Fruit fly (Drosophila melanogaster) whole organism, embryonic: ENCODE data around the gene fit.
A peak's percentile ranks its signal among the peaks of the same experiment; 100 is the strongest.

Experiments used
- ATbp ChIP-seq: fragments of 200-800 bp; sonication (Bioruptor generic); optimal IDR thresholded peaks from 2 replicates; lab custom pipeline; 2017; ENCODE audit warnings: missing biosample characterization, mild to moderate bottlenecking, missing genetic modification characterization, missing genetic modification reagents
- Adf1 ChIP-seq: fragments of 200-800 bp; sonication (Bioruptor generic); IDR thresholded peaks from 2 replicates; pipeline ENCODE4 v1.3.6; 2022; ENCODE audit warnings: missing biosample characterization, missing genetic modification characterization
- Atf3 ChIP-seq: fragments of 200-800 bp; sonication (Bioruptor generic); optimal IDR thresholded peaks from 3 replicates; lab custom pipeline; 2016; ENCODE audit warnings: missing biosample characterization, missing genetic modification characterization
- CG10543 ChIP-seq: fragments of 200-800 bp; sonication (Bioruptor generic); optimal IDR thresholded peaks from 3 replicates; lab custom pipeline; 2017; ENCODE audit warnings: missing biosample characterization, mild to moderate bottlenecking, missing genetic modification characterization, moderate library complexity
- CG11398 ChIP-seq: fragments of 200-800 bp; sonication (Bioruptor generic); optimal IDR thresholded peaks from 2 replicates; lab custom pipeline; 2016; ENCODE audit warnings: missing biosample characterization, missing genetic modification characterization
- CG12071 ChIP-seq: fragments of 200-800 bp; sonication (Bioruptor generic); optimal IDR thresholded peaks from 3 replicates; lab custom pipeline; 2018; ENCODE audit warnings: missing biosample characterization, mild to moderate bottlenecking, missing genetic modification characterization
- CG12299 ChIP-seq: fragments of 200-800 bp; sonication (Bioruptor generic); optimal IDR thresholded peaks from 2 replicates; lab custom pipeline; 2018; ENCODE audit warnings: missing biosample characterization, mild to moderate bottlenecking, missing genetic modification characterization
- CG17829 ChIP-seq: fragments of 200-800 bp; optimal IDR thresholded peaks from 2 replicates; lab custom pipeline; 2019; ENCODE audit warnings: missing biosample characterization, mild to moderate bottlenecking, missing genetic modification characterization, moderate library complexity
- CG18476 ChIP-seq: fragments of 200-800 bp; sonication (Bioruptor generic); optimal IDR thresholded peaks from 2 replicates; lab custom pipeline; 2016; ENCODE audit warnings: missing biosample characterization, mild to moderate bottlenecking, missing genetic modification characterization
- CG2875 ChIP-seq: fragments of 200-800 bp; sonication (Bioruptor generic); optimal IDR thresholded peaks from 2 replicates; lab custom pipeline; 2017; ENCODE audit warnings: missing biosample characterization, mild to moderate bottlenecking, missing genetic modification characterization, missing genetic modification reagents
- CG32532 ChIP-seq: fragments of 200-800 bp; sonication (Bioruptor generic); IDR thresholded peaks from 2 replicates; pipeline ENCODE4 v1.3.6; 2022; ENCODE audit warnings: missing biosample characterization, missing genetic modification characterization
- CG32767 ChIP-seq: fragments of 200-800 bp; sonication (Bioruptor generic); IDR thresholded peaks from 2 replicates; pipeline ENCODE4 v1.3.6; 2022; ENCODE audit warnings: missing biosample characterization, missing genetic modification characterization
- CG3407 ChIP-seq: fragments of 200-800 bp; sonication (Bioruptor generic); optimal IDR thresholded peaks from 2 replicates; lab custom pipeline; 2018; ENCODE audit warnings: missing biosample characterization, mild to moderate bottlenecking, missing genetic modification characterization
- CG4617 ChIP-seq: fragments of 200-800 bp; sonication (Bioruptor generic); optimal IDR thresholded peaks from 3 replicates; lab custom pipeline; 2016; ENCODE audit warnings: missing biosample characterization, missing genetic modification characterization, borderline replicate concordance
- CG4820 ChIP-seq: fragments of 200-800 bp; sonication (Bioruptor generic); optimal IDR thresholded peaks from 3 replicates; lab custom pipeline; 2016; ENCODE audit warnings: missing biosample characterization, missing genetic modification characterization
- CG7786 ChIP-seq: fragments of 200-800 bp; sonication (Bioruptor generic); optimal IDR thresholded peaks from 2 replicates; lab custom pipeline; 2016; ENCODE audit warnings: missing biosample characterization, missing genetic modification characterization
- CG8765 ChIP-seq: fragments of 200-800 bp; sonication (Bioruptor generic); IDR thresholded peaks from 2 replicates; pipeline ENCODE4 v1.3.6; 2022; ENCODE audit warnings: missing biosample characterization, missing genetic modification characterization
- CrebB ChIP-seq: fragments of 200-800 bp; sonication (Bioruptor generic); optimal IDR thresholded peaks from 3 replicates; lab custom pipeline; 2018; ENCODE audit warnings: missing biosample characterization, mild to moderate bottlenecking, missing genetic modification characterization
- D19B ChIP-seq: fragments of 200-800 bp; sonication (Bioruptor generic); optimal IDR thresholded peaks from 2 replicates; lab custom pipeline; 2017; ENCODE audit warnings: missing biosample characterization, mild to moderate bottlenecking, missing genetic modification characterization
- Dfd ChIP-seq, 2 experiments: fragments of >200 bp; optimal IDR thresholded peaks; 2 replicates each; lab custom pipeline; 2017; ENCODE audit warnings: missing biosample characterization in 2 of 2, missing genetic modification characterization in 2 of 2
- Doc3 ChIP-seq: fragments of 200-800 bp; sonication (Bioruptor generic); IDR thresholded peaks from 3 replicates; pipeline ENCODE4 v1.3.6; 2022; ENCODE audit warnings: missing biosample characterization, missing genetic modification characterization; ENCODE audit not compliant: partially characterized antibody
- ERR ChIP-seq: fragments of 200-800 bp; sonication (Bioruptor generic); optimal IDR thresholded peaks from 2 replicates; lab custom pipeline; 2016; ENCODE audit warnings: missing biosample characterization, missing genetic modification characterization
- Hsf ChIP-seq: fragments of 200-800 bp; sonication (Bioruptor generic); optimal IDR thresholded peaks from 3 replicates; lab custom pipeline; 2016; ENCODE audit warnings: missing biosample characterization, missing genetic modification characterization
- Mes4 ChIP-seq: fragments of 200-800 bp; sonication (Bioruptor generic); optimal IDR thresholded peaks from 2 replicates; lab custom pipeline; 2016; ENCODE audit warnings: missing biosample characterization, missing genetic modification characterization
- NfI ChIP-seq: fragments of 200-800 bp; sonication (Bioruptor generic); optimal IDR thresholded peaks from 3 replicates; lab custom pipeline; 2018; ENCODE audit warnings: missing biosample characterization, mild to moderate bottlenecking, missing genetic modification characterization, moderate library complexity
- Ravus ChIP-seq: fragments of 200-800 bp; sonication (Bioruptor generic); IDR thresholded peaks from 2 replicates; pipeline ENCODE4 v1.3.6; 2022; ENCODE audit warnings: missing biosample characterization, missing genetic modification characterization
- Rfx ChIP-seq: fragments of 200-800 bp; sonication (Bioruptor generic); IDR thresholded peaks from 2 replicates; pipeline ENCODE4 v1.3.6; 2022; ENCODE audit warnings: missing biosample characterization, missing genetic modification characterization
- Side ChIP-seq: fragments of 200-800 bp; sonication (Bioruptor generic); optimal IDR thresholded peaks from 2 replicates; lab custom pipeline; 2016; ENCODE audit warnings: missing biosample characterization, missing genetic modification characterization
- Sin3A ChIP-seq: fragments of >200 bp; optimal IDR thresholded peaks from 2 replicates; lab custom pipeline; 2018
- Trl ChIP-seq, 3 experiments: fragments of >200 bp in 2 of 3; fragments of 200-800 bp in 1 of 3; sonication (Bioruptor generic) in 1 of 3; optimal IDR thresholded peaks; 2 replicates in 1 of 3; 3 replicates in 2 of 3; lab custom pipeline; 2016 to 2017; ENCODE audit warnings: missing biosample characterization in 1 of 3, missing genetic modification characterization in 1 of 3
- bigmax ChIP-seq: fragments of 200-800 bp; sonication (Bioruptor generic); optimal IDR thresholded peaks from 2 replicates; lab custom pipeline; 2018; ENCODE audit warnings: missing biosample characterization, mild to moderate bottlenecking, missing genetic modification characterization
- cad ChIP-seq: fragments of >200 bp; optimal IDR thresholded peaks from 2 replicates; lab custom pipeline; 2017; ENCODE audit warnings: missing biosample characterization, missing genetic modification characterization
- chif ChIP-seq, 2 experiments: fragments of 200-800 bp; sonication (Bioruptor generic); optimal IDR thresholded peaks; 3 replicates each; lab custom pipeline; 2016; ENCODE audit warnings: missing biosample characterization in 2 of 2, missing genetic modification characterization in 2 of 2
- ci ChIP-seq: fragments of 200-800 bp; sonication (Bioruptor generic); IDR thresholded peaks from 3 replicates; pipeline ENCODE4 v1.3.6; 2022; ENCODE audit warnings: missing biosample characterization, missing genetic modification characterization
- croc ChIP-seq: fragments of 200-800 bp; sonication (Bioruptor generic); conservative IDR thresholded peaks from 3 replicates; pipeline ENCODE4 v1.3.6; 2022; ENCODE audit warnings: missing biosample characterization, missing genetic modification characterization
- da ChIP-seq: fragments of 200-800 bp; sonication (Bioruptor generic); optimal IDR thresholded peaks from 2 replicates; lab custom pipeline; 2016; ENCODE audit warnings: missing biosample characterization, missing genetic modification characterization
- dan ChIP-seq: fragments of 200-800 bp; sonication (Bioruptor generic); IDR thresholded peaks from 2 replicates; pipeline ENCODE4 v1.3.6; 2022; ENCODE audit warnings: missing biosample characterization, missing genetic modification characterization
- dpn ChIP-seq, 2 experiments: fragments of 200-800 bp; sonication (Bioruptor generic); optimal IDR thresholded peaks; 3 replicates each; lab custom pipeline; 2016; ENCODE audit warnings: missing biosample characterization in 2 of 2, missing genetic modification characterization in 2 of 2
- esg ChIP-seq: fragments of 200-800 bp; sonication (Bioruptor generic); conservative IDR thresholded peaks from 2 replicates; pipeline ENCODE4 v1.3.6; 2022; ENCODE audit warnings: missing biosample characterization, missing genetic modification characterization
- fd96Cb ChIP-seq: fragments of 200-800 bp; sonication (Bioruptor generic); optimal IDR thresholded peaks from 2 replicates; lab custom pipeline; 2018; ENCODE audit warnings: missing biosample characterization, mild to moderate bottlenecking, missing genetic modification characterization, moderate library complexity
- gro ChIP-seq: fragments of 200-800 bp; sonication (Bioruptor generic); optimal IDR thresholded peaks from 2 replicates; lab custom pipeline; 2016; ENCODE audit warnings: missing biosample characterization, missing genetic modification characterization
- kni ChIP-seq: fragments of 200-800 bp; sonication (Bioruptor generic); optimal IDR thresholded peaks from 3 replicates; lab custom pipeline; 2017; ENCODE audit warnings: mild to moderate bottlenecking, missing biosample characterization, missing genetic modification reagents, missing genetic modification characterization
- lov ChIP-seq, 2 experiments: fragments of 200-800 bp in 1 of 2; fragments of >200 bp in 1 of 2; sonication (Bioruptor generic) in 1 of 2; IDR thresholded peaks in 1 of 2; optimal IDR thresholded peaks in 1 of 2; 2 replicates in 1 of 2; 3 replicates in 1 of 2; pipeline versions ENCODE4 v1.3.6 to Lab custom; 2017 to 2022; ENCODE audit warnings: missing biosample characterization in 1 of 2, missing genetic modification characterization in 1 of 2
- maf-S ChIP-seq: fragments of 200-800 bp; sonication (Bioruptor generic); optimal IDR thresholded peaks from 2 replicates; lab custom pipeline; 2016; ENCODE audit warnings: missing biosample characterization, missing genetic modification characterization
- nerfin-1 ChIP-seq: fragments of 200-800 bp; sonication (Bioruptor generic); optimal IDR thresholded peaks from 3 replicates; lab custom pipeline; 2019; ENCODE audit warnings: missing biosample characterization, mild to moderate bottlenecking, missing genetic modification characterization, moderate library complexity
- psq ChIP-seq: fragments of 200-800 bp; sonication (Bioruptor generic); optimal IDR thresholded peaks from 2 replicates; lab custom pipeline; 2017; ENCODE audit warnings: missing biosample characterization, missing genetic modification characterization
- sc ChIP-seq, 3 experiments: fragments of >200 bp in 2 of 3; fragments of 200-800 bp in 1 of 3; sonication (Bioruptor generic) in 1 of 3; optimal IDR thresholded peaks; 2 replicates in 2 of 3; 3 replicates in 1 of 3; lab custom pipeline; 2017; ENCODE audit warnings: mild to moderate bottlenecking in 1 of 3, missing biosample characterization in 1 of 3, missing genetic modification characterization in 1 of 3, missing genetic modification reagents in 1 of 3
- sd ChIP-seq: fragments of 200-800 bp; sonication (Bioruptor generic); optimal IDR thresholded peaks from 3 replicates; lab custom pipeline; 2018; ENCODE audit warnings: missing biosample characterization, mild to moderate bottlenecking, missing genetic modification characterization, moderate library complexity
- ttk ChIP-seq: fragments of 200-800 bp; sonication (Bioruptor generic); IDR thresholded peaks from 2 replicates; pipeline ENCODE4 v2.1.2; 2022; ENCODE audit warnings: missing biosample characterization, missing genetic modification characterization
- zf30C ChIP-seq: fragments of 200-800 bp; sonication (Bioruptor generic); optimal IDR thresholded peaks from 3 replicates; lab custom pipeline; 2018; ENCODE audit warnings: missing biosample characterization, mild to moderate bottlenecking, missing genetic modification characterization

Gene fit

DNA sequence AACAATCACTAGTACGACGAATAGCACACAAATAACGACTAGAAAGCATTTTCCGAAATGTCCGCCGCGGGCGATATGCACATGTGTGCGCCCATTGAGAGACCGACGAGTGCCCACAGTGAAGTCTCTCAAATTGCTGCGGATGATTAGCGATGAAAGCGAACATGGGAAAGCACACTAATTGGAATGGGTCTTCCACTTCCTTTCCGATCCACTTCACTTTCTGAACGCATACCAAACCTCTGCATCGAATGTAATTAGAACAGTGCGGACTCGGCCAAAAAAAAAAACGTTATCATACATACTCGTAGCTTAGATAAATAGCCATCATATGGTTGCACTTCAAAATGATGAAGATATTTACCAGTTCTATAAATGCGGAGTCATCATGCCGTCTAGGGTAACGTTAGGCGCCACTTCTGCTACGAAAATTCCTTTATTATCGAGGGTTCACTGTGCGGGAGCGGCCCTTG lies 34.2 kb downstream of the fit start (continued):
- TF ChIP-seq CG32532 (GFP tag; lab: Robert Waterston, UW): 0 out of 2 replicates have a peak, but pooled peaks have one; percentile 6
- no peak for TF ChIP-seq CG2875 (GFP tag; lab: Kevin White, UChicago)
- no peak for TF ChIP-seq lov (optimal IDR thresholded peaks at IDR 0.05; lab: Kevin White, UChicago)
- TF ChIP-seq lov (GFP tag; IDR thresholded peaks at IDR 0.05; lab: Robert Waterston, UW): 0 out of 3 replicates have a peak, but pooled peaks have one; percentile 65
- peak; percentile 50 for TF ChIP-seq sd (tag; lab: Kevin White, UChicago)
- peak; percentile 37 to 67 for TF ChIP-seq chif (GFP tag; optimal IDR thresholded peaks at IDR 0.05; lab: Kevin White, UChicago)
- TF ChIP-seq esg (GFP tag; lab: Robert Waterston, UW): peak; percentile 27; the same call in 1 of the 2 replicates
- TF ChIP-seq zf30C (GFP tag; lab: Kevin White, UChicago): no peak
- TF ChIP-seq bigmax: no peak
- no peak; the same call in 1 of the 2 replicates for TF ChIP-seq CG32767 (GFP tag; lab: Robert Waterston, UW)
- peak; percentile 36 for TF ChIP-seq nerfin-1 (tag; lab: Kevin White, UChicago)
- no peak for TF ChIP-seq Ravus (GFP tag; lab: Robert Waterston, UW)
- TF ChIP-seq gro: no peak
- TF ChIP-seq cad (GFP tag; lab: Kevin White, UChicago): no peak
- no peak for TF ChIP-seq Dfd (GFP tag; optimal IDR thresholded peaks at IDR 0.05; lab: Kevin White, UChicago)
- TF ChIP-seq Hsf (GFP tag; lab: Kevin White, UChicago): peak; percentile 59
- peak; percentile 12 for TF ChIP-seq Atf3 (GFP tag; lab: Kevin White, UChicago)
- no peak for TF ChIP-seq Sin3A (lab: Kevin White, UChicago)
- TF ChIP-seq CG8765 (GFP tag; lab: Robert Waterston, UW): 0 out of 2 replicates have a peak, but pooled peaks have one; percentile 35
- TF ChIP-seq CG12071 (GFP tag; lab: Kevin White, UChicago): no peak
- no peak for TF ChIP-seq sc (optimal IDR thresholded peaks at IDR 0.05; lab: Kevin White, UChicago)
- no peak for TF ChIP-seq sc (GFP tag; optimal IDR thresholded peaks at IDR 0.05; lab: Kevin White, UChicago)
- TF ChIP-seq kni (GFP tag; lab: Kevin White, UChicago): peak; percentile 30
- TF ChIP-seq ci (GFP tag; lab: Robert Waterston, UW): peak; percentile 64
- TF ChIP-seq ERR (GFP tag; lab: Kevin White, UChicago): no peak
- TF ChIP-seq D19B (GFP tag; lab: Kevin White, UChicago): no peak
- TF ChIP-seq CG4617 (GFP tag; lab: Kevin White, UChicago): no peak
- no peak for TF ChIP-seq CG10543 (GFP tag; lab: Kevin White, UChicago)
- TF ChIP-seq CG7786 (GFP tag; lab: Kevin White, UChicago): peak; percentile 23
- TF ChIP-seq dan (GFP tag; lab: Robert Waterston, UW): no peak
- peak; percentile 20 for TF ChIP-seq CG3407 (GFP tag; lab: Kevin White, UChicago)
- TF ChIP-seq Side (GFP tag; lab: Kevin White, UChicago): peak; percentile 44
- TF ChIP-seq Trl (optimal IDR thresholded peaks at IDR 0.05; lab: Kevin White, UChicago): no peak
- TF ChIP-seq Trl (GFP tag; optimal IDR thresholded peaks at IDR 0.05; lab: Kevin White, UChicago): peak; percentile 3
- no peak for TF ChIP-seq Rfx (GFP tag; lab: Robert Waterston, UW)
- TF ChIP-seq dpn (GFP tag; optimal IDR thresholded peaks at IDR 0.05; lab: Kevin White, UChicago): peak; percentile 36 to 62
- TF ChIP-seq Doc3 (GFP tag; lab: Robert Waterston, UW): no peak
- TF ChIP-seq CG17829 (tag; lab: Kevin White, UChicago): peak; percentile 22
- TF ChIP-seq da (GFP tag; lab: Kevin White, UChicago): peak; percentile 0
- TF ChIP-seq ttk (GFP tag; lab: Robert Waterston, UW): no peak
- TF ChIP-seq NfI (GFP tag; lab: Kevin White, UChicago): peak; percentile 8
- no peak for TF ChIP-seq CG12299 (tag; lab: Kevin White, UChicago)
- TF ChIP-seq CG11398: peak; percentile 40
- no peak for TF ChIP-seq Adf1 (GFP tag; lab: Robert Waterston, UW)
- no peak for TF ChIP-seq CG18476 (GFP tag; lab: Kevin White, UChicago)
- TF ChIP-seq CG4820 (GFP tag; lab: Kevin White, UChicago): peak; percentile 32
- TF ChIP-seq Mes4: peak; percentile 55
- TF ChIP-seq fd96Cb (tag; lab: Kevin White, UChicago): peak; percentile 17
- TF ChIP-seq psq (GFP tag; lab: Kevin White, UChicago): no peak
- TF ChIP-seq maf-S (GFP tag; lab: Kevin White, UChicago): no peak
- no peak for TF ChIP-seq CrebB (tag; lab: Kevin White, UChicago)
- peak; percentile 45; the same call in 1 of the 3 replicates for TF ChIP-seq croc (GFP tag; lab: Robert Waterston, UW)
- peak; percentile 24 for TF ChIP-seq ATbp
